Worm (Caenorhabditis elegans): ENCODE data around the gene F21C10.10.

F21C10.10 gene

DNA sequence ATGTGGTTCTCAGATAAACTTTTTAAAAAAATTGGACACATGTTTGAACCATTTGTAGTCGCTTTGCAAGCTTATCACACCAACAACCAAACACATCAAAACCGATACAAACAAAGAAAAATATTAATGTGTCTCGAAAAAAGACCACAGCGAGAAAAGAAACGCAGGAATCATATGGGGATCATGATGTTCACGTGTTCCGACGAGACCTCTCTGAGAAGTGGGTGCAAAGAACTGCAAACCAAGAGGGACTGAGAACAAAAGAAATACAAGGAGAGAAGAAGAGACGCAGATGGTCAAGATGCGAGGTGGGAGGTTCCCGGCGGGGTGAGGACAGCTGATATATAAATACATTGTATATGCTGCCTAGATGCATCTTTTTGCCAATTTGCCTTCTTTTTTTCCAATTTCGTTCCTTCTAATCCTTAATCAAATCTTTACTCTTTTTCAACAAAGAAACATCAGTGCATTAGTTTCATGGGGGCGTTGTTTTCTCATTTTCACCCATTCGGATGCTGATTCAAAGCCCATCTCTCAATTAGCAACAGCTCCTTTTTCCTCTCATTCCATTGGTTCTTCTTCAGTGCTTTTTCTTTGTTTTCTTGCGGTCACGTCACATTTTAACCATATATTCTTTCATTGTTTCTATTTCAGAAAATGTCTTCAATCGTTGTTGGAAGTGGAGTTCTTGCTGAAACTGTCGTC is at the start of gene F21C10.10:
Gene F21C10.10 (plus strand): TSS at position 655 of the 705 bp plus-strand sequence.
- peak; percentile 96 for TF ChIP-seq pha-4 (tag; optimal IDR thresholded peaks at IDR 0.05)
- TF ChIP-seq nhr-237 (tag; optimal IDR thresholded peaks at IDR 0.05) = no peak
- TF ChIP-seq skn-1 (tag; optimal IDR thresholded peaks at IDR 0.05) = peak; percentile 6
- TF ChIP-seq sea-2 (GFP tag; optimal IDR thresholded peaks at IDR 0.05) = no peak
- TF ChIP-seq pqm-1 (tag; optimal IDR thresholded peaks at IDR 0.05) = peak; percentile 89
- peak; percentile 47 for TF ChIP-seq unc-62 (GFP tag; optimal IDR thresholded peaks at IDR 0.05)
- no peak for TF ChIP-seq ceh-16 (tag; optimal IDR thresholded peaks at IDR 0.05)
- no peak for TF ChIP-seq fkh-10 (GFP tag; optimal IDR thresholded peaks at IDR 0.05)
- peak; percentile 98 for TF ChIP-seq nhr-43 (tag; optimal IDR thresholded peaks at IDR 0.05; ENCODE audit: poor library complexity, severe bottlenecking)
- no peak for TF ChIP-seq lin-15B (tag; optimal IDR thresholded peaks at IDR 0.05)
- TF ChIP-seq snpc-4 (tag; optimal IDR thresholded peaks at IDR 0.05) = peak; percentile 55
- TF ChIP-seq nhr-11 (tag; optimal IDR thresholded peaks at IDR 0.05) = peak; percentile 33
- TF ChIP-seq ztf-4 (tag; optimal IDR thresholded peaks at IDR 0.05) = peak; percentile 65
- peak; percentile 95 for TF ChIP-seq nhr-23 (tag; optimal IDR thresholded peaks at IDR 0.05)
- peak; percentile 62 for TF ChIP-seq hmg-11 (tag; optimal IDR thresholded peaks at IDR 0.05)
- TF ChIP-seq nhr-25 (tag; optimal IDR thresholded peaks at IDR 0.05) = peak; percentile 94
- TF ChIP-seq ZK546.5 (tag; optimal IDR thresholded peaks at IDR 0.05) = no peak
- no peak for TF ChIP-seq aly-2 (tag; optimal IDR thresholded peaks at IDR 0.05)
- peak; percentile 57 for TF ChIP-seq tbx-2 (tag; optimal IDR thresholded peaks at IDR 0.05)
- TF ChIP-seq R02D3.7 (tag; optimal IDR thresholded peaks at IDR 0.05) = peak; percentile 19
- TF ChIP-seq zag-1 (tag; optimal IDR thresholded peaks at IDR 0.05) = no peak
- no peak for TF ChIP-seq elt-1 (tag; optimal IDR thresholded peaks at IDR 0.05)
- no peak for TF ChIP-seq fkh-2 (tag; optimal IDR thresholded peaks at IDR 0.05)
- peak; percentile 23 for TF ChIP-seq nhr-77 (tag; optimal IDR thresholded peaks at IDR 0.05)
- TF ChIP-seq lin-39 (tag; optimal IDR thresholded peaks at IDR 0.05) = peak; percentile 84
- peak; percentile 84 for TF ChIP-seq egl-5 (tag; optimal IDR thresholded peaks at IDR 0.05)
- no peak for TF ChIP-seq daf-12 (tag; optimal IDR thresholded peaks at IDR 0.05)
- peak in 2 of 3 experiments; percentile 43 to 81 for TF ChIP-seq elt-3 (tag; optimal IDR thresholded peaks at IDR 0.05)
- TF ChIP-seq ceh-28 (tag; optimal IDR thresholded peaks at IDR 0.05) = peak; percentile 80
- no peak for TF ChIP-seq eor-1 (tag; optimal IDR thresholded peaks at IDR 0.05)
- no peak for TF ChIP-seq ceh-82 (tag; optimal IDR thresholded peaks at IDR 0.05)
- peak; percentile 82 for TF ChIP-seq mml-1 (tag; optimal IDR thresholded peaks at IDR 0.05)
- TF ChIP-seq fos-1 (tag; optimal IDR thresholded peaks at IDR 0.05) = peak; percentile 15
- TF ChIP-seq nhr-67 (tag; optimal IDR thresholded peaks at IDR 0.05) = no peak
- no peak for TF ChIP-seq unc-39 (tag; optimal IDR thresholded peaks at IDR 0.05)
- no peak for TF ChIP-seq nhr-12 (tag; optimal IDR thresholded peaks at IDR 0.05)
- peak; percentile 54 for TF ChIP-seq egl-27 (tag; optimal IDR thresholded peaks at IDR 0.05)
- no peak for TF ChIP-seq ztf-11 (tag; optimal IDR thresholded peaks at IDR 0.05)
- peak; percentile 41 for TF ChIP-seq lsy-12 (tag; optimal IDR thresholded peaks at IDR 0.05)
- peak; percentile 89 for TF ChIP-seq mdl-1 (tag; optimal IDR thresholded peaks at IDR 0.05)
- TF ChIP-seq elt-2 (tag; optimal IDR thresholded peaks at IDR 0.05) = peak; percentile 93
- no peak for TF ChIP-seq ama-1 (optimal IDR thresholded peaks at IDR 0.05)
- no peak for TF ChIP-seq nhr-28 (tag; optimal IDR thresholded peaks at IDR 0.05)
- TF ChIP-seq ceh-9 (tag; optimal IDR thresholded peaks at IDR 0.05) = no peak
- peak; percentile 91 for TF ChIP-seq jun-1 (tag; optimal IDR thresholded peaks at IDR 0.05)
- peak; percentile 85 for TF ChIP-seq nfya-1 (tag; optimal IDR thresholded peaks at IDR 0.05; ENCODE audit: insufficient read depth)
- TF ChIP-seq nhr-76 (tag; optimal IDR thresholded peaks at IDR 0.05) = peak; percentile 92
